Fruit fly (Drosophila melanogaster) whole organism, embryonic: ENCODE data around the gene CG15382.

Source experiments
- Atf-2 ChIP-seq: fragments of 200-800 bp; sonication (Bioruptor generic); optimal IDR thresholded peaks from 2 replicates; lab custom pipeline; 2016; ENCODE audit warnings: missing biosample characterization, missing genetic modification characterization
- CG10274 ChIP-seq: fragments of 200-800 bp; sonication (Bioruptor generic); optimal IDR thresholded peaks from 3 replicates; lab custom pipeline; 2017; ENCODE audit warnings: missing biosample characterization, mild to moderate bottlenecking, missing genetic modification characterization
- CG10543 ChIP-seq: fragments of 200-800 bp; sonication (Bioruptor generic); optimal IDR thresholded peaks from 3 replicates; lab custom pipeline; 2017; ENCODE audit warnings: missing biosample characterization, mild to moderate bottlenecking, missing genetic modification characterization, moderate library complexity
- CG10565 ChIP-seq: fragments of 200-800 bp; sonication (Bioruptor generic); optimal IDR thresholded peaks from 3 replicates; lab custom pipeline; 2016; ENCODE audit warnings: missing biosample characterization, mild to moderate bottlenecking, missing genetic modification characterization
- CG11093 ChIP-seq: fragments of 200-800 bp; sonication (Bioruptor generic); IDR thresholded peaks from 3 replicates; pipeline ENCODE4 v1.3.6; 2022; ENCODE audit warnings: missing biosample characterization, missing genetic modification characterization
- CG11398 ChIP-seq: fragments of 200-800 bp; sonication (Bioruptor generic); optimal IDR thresholded peaks from 2 replicates; lab custom pipeline; 2016; ENCODE audit warnings: missing biosample characterization, missing genetic modification characterization
- CG12071 ChIP-seq: fragments of 200-800 bp; sonication (Bioruptor generic); optimal IDR thresholded peaks from 3 replicates; lab custom pipeline; 2018; ENCODE audit warnings: missing biosample characterization, mild to moderate bottlenecking, missing genetic modification characterization
- CG12744 ChIP-seq: fragments of 200-800 bp; sonication (Bioruptor generic); optimal IDR thresholded peaks from 2 replicates; lab custom pipeline; 2016; ENCODE audit warnings: missing biosample characterization, missing genetic modification characterization
- CG13123 ChIP-seq: fragments of 200-800 bp; sonication (Bioruptor generic); optimal IDR thresholded peaks from 2 replicates; lab custom pipeline; 2016; ENCODE audit warnings: missing biosample characterization, missing genetic modification characterization
- CG13624 ChIP-seq: fragments of 200-800 bp; sonication (Bioruptor generic); optimal IDR thresholded peaks from 2 replicates; lab custom pipeline; 2016; ENCODE audit warnings: missing biosample characterization, missing genetic modification characterization
- CG13775 ChIP-seq: fragments of 200-800 bp; sonication (Bioruptor generic); optimal IDR thresholded peaks from 3 replicates; lab custom pipeline; 2017; ENCODE audit warnings: missing biosample characterization, mild to moderate bottlenecking, missing genetic modification characterization
- CG15011 ChIP-seq: fragments of 200-800 bp; sonication (Bioruptor generic); optimal IDR thresholded peaks from 3 replicates; lab custom pipeline; 2018; ENCODE audit warnings: missing biosample characterization, mild to moderate bottlenecking, missing genetic modification characterization
- CG1647 ChIP-seq: fragments of 200-800 bp; sonication (Bioruptor generic); optimal IDR thresholded peaks from 3 replicates; lab custom pipeline; 2016; ENCODE audit warnings: missing biosample characterization, missing genetic modification characterization
- CG17328 ChIP-seq: fragments of 200-800 bp; sonication (Bioruptor generic); IDR thresholded peaks from 2 replicates; pipeline ENCODE4 v1.3.6; 2022; ENCODE audit warnings: missing biosample characterization, missing genetic modification characterization
- CG17361 ChIP-seq: fragments of 200-800 bp; sonication (Bioruptor generic); IDR thresholded peaks from 3 replicates; pipeline ENCODE4 v1.3.6; 2022; ENCODE audit warnings: missing biosample characterization, missing genetic modification characterization
- CG17829 ChIP-seq: fragments of 200-800 bp; optimal IDR thresholded peaks from 2 replicates; lab custom pipeline; 2019; ENCODE audit warnings: missing biosample characterization, mild to moderate bottlenecking, missing genetic modification characterization, moderate library complexity
- CG18476 ChIP-seq: fragments of 200-800 bp; sonication (Bioruptor generic); optimal IDR thresholded peaks from 2 replicates; lab custom pipeline; 2016; ENCODE audit warnings: missing biosample characterization, mild to moderate bottlenecking, missing genetic modification characterization
- CG18619 ChIP-seq: fragments of 200-800 bp; sonication (Bioruptor generic); optimal IDR thresholded peaks from 3 replicates; lab custom pipeline; 2017; ENCODE audit warnings: missing biosample characterization, mild to moderate bottlenecking, missing genetic modification characterization
- CG2120 ChIP-seq: fragments of 200-800 bp; sonication (Bioruptor generic); optimal IDR thresholded peaks from 3 replicates; lab custom pipeline; 2016; ENCODE audit warnings: missing biosample characterization, missing genetic modification characterization
- CG2712 ChIP-seq: fragments of 200-800 bp; optimal IDR thresholded peaks from 3 replicates; lab custom pipeline; 2019; ENCODE audit warnings: missing biosample characterization, mild to moderate bottlenecking, missing genetic modification characterization, moderate library complexity
- CG30403 ChIP-seq: fragments of 200-800 bp; sonication (Bioruptor generic); optimal IDR thresholded peaks from 3 replicates; lab custom pipeline; 2016; ENCODE audit warnings: missing biosample characterization, missing genetic modification characterization
- CG32532 ChIP-seq: fragments of 200-800 bp; sonication (Bioruptor generic); IDR thresholded peaks from 2 replicates; pipeline ENCODE4 v1.3.6; 2022; ENCODE audit warnings: missing biosample characterization, missing genetic modification characterization
- CG3281 ChIP-seq: fragments of 200-800 bp; sonication (Bioruptor generic); optimal IDR thresholded peaks from 3 replicates; lab custom pipeline; 2017; ENCODE audit warnings: missing biosample characterization, mild to moderate bottlenecking, missing genetic modification characterization
- CG4282 ChIP-seq: fragments of 200-800 bp; sonication (Bioruptor generic); optimal IDR thresholded peaks from 2 replicates; lab custom pipeline; 2016; ENCODE audit warnings: missing biosample characterization, missing genetic modification characterization
- CG7745 ChIP-seq: fragments of 200-800 bp; sonication (Bioruptor generic); optimal IDR thresholded peaks from 2 replicates; lab custom pipeline; 2018; ENCODE audit warnings: missing biosample characterization, mild to moderate bottlenecking, missing genetic modification characterization, moderate library complexity
- CG7839 ChIP-seq: fragments of 200-800 bp; sonication (Bioruptor generic); optimal IDR thresholded peaks from 3 replicates; lab custom pipeline; 2018; ENCODE audit warnings: missing biosample characterization, mild to moderate bottlenecking, missing genetic modification characterization, moderate library complexity
- CG8388 ChIP-seq: fragments of 200-800 bp; sonication (Bioruptor generic); optimal IDR thresholded peaks from 2 replicates; lab custom pipeline; 2019; ENCODE audit warnings: missing biosample characterization, mild to moderate bottlenecking, missing genetic modification characterization, moderate library complexity
- CG8924 ChIP-seq: fragments of 200-800 bp; optimal IDR thresholded peaks from 3 replicates; lab custom pipeline; 2019; ENCODE audit warnings: missing biosample characterization, mild to moderate bottlenecking, missing genetic modification characterization, moderate library complexity
- CG8944 ChIP-seq: fragments of 200-800 bp; sonication (Bioruptor generic); optimal IDR thresholded peaks from 3 replicates; lab custom pipeline; 2016; ENCODE audit warnings: missing biosample characterization, missing genetic modification characterization
- CoRest ChIP-seq: fragments of 200-800 bp; sonication (Bioruptor generic); optimal IDR thresholded peaks from 3 replicates; lab custom pipeline; 2018; ENCODE audit warnings: missing biosample characterization, mild to moderate bottlenecking, missing genetic modification characterization, moderate library complexity
- Dbx ChIP-seq: fragments of 200-800 bp; sonication (Bioruptor generic); IDR thresholded peaks from 3 replicates; pipeline ENCODE4 v1.3.6; 2022; ENCODE audit warnings: missing biosample characterization, missing genetic modification characterization
- Drgx ChIP-seq: fragments of 200-800 bp; sonication (Bioruptor generic); IDR thresholded peaks from 2 replicates; pipeline ENCODE4 v1.3.6; 2022; ENCODE audit warnings: missing biosample characterization, missing genetic modification characterization
- Fer1 ChIP-seq: fragments of 200-800 bp; sonication (Bioruptor generic); optimal IDR thresholded peaks from 2 replicates; lab custom pipeline; 2017; ENCODE audit warnings: missing biosample characterization, mild to moderate bottlenecking, missing genetic modification characterization
- HLH3B ChIP-seq: fragments of 200-800 bp; sonication (Bioruptor generic); IDR thresholded peaks from 2 replicates; pipeline ENCODE4 v1.3.6; 2022; ENCODE audit warnings: missing biosample characterization, missing genetic modification characterization
- HLH54F ChIP-seq: fragments of 200-800 bp; sonication (Bioruptor generic); optimal IDR thresholded peaks from 3 replicates; lab custom pipeline; 2016; ENCODE audit warnings: missing biosample characterization, missing genetic modification characterization
- HmgZ ChIP-seq: fragments of 200-800 bp; sonication (Bioruptor generic); optimal IDR thresholded peaks from 2 replicates; lab custom pipeline; 2018; ENCODE audit warnings: missing biosample characterization, mild to moderate bottlenecking, missing genetic modification characterization
- Hmr ChIP-seq: fragments of 200-800 bp; sonication (Bioruptor generic); optimal IDR thresholded peaks from 3 replicates; lab custom pipeline; 2017; ENCODE audit warnings: mild to moderate bottlenecking, missing biosample characterization, missing genetic modification reagents, missing genetic modification characterization
- Lpt ChIP-seq: fragments of >200 bp; optimal IDR thresholded peaks from 2 replicates; lab custom pipeline; 2018; ENCODE audit warnings: missing biosample characterization, missing genetic modification characterization
- Side ChIP-seq: fragments of 200-800 bp; sonication (Bioruptor generic); optimal IDR thresholded peaks from 2 replicates; lab custom pipeline; 2016; ENCODE audit warnings: missing biosample characterization, missing genetic modification characterization
- ems ChIP-seq: fragments of 200-800 bp; sonication (Bioruptor generic); optimal IDR thresholded peaks from 3 replicates; lab custom pipeline; 2016; ENCODE audit warnings: missing biosample characterization, missing genetic modification characterization
- esg ChIP-seq: fragments of 200-800 bp; sonication (Bioruptor generic); conservative IDR thresholded peaks from 2 replicates; pipeline ENCODE4 v1.3.6; 2022; ENCODE audit warnings: missing biosample characterization, missing genetic modification characterization
- fd96Cb ChIP-seq: fragments of 200-800 bp; sonication (Bioruptor generic); optimal IDR thresholded peaks from 2 replicates; lab custom pipeline; 2018; ENCODE audit warnings: missing biosample characterization, mild to moderate bottlenecking, missing genetic modification characterization, moderate library complexity
- jing ChIP-seq: fragments of 200-800 bp; sonication (Bioruptor generic); optimal IDR thresholded peaks from 2 replicates; lab custom pipeline; 2018; ENCODE audit warnings: missing biosample characterization, mild to moderate bottlenecking, missing genetic modification characterization
- nerfin-1 ChIP-seq: fragments of 200-800 bp; sonication (Bioruptor generic); optimal IDR thresholded peaks from 3 replicates; lab custom pipeline; 2019; ENCODE audit warnings: missing biosample characterization, mild to moderate bottlenecking, missing genetic modification characterization, moderate library complexity
- nom ChIP-seq: fragments of 200-800 bp; sonication (Bioruptor generic); optimal IDR thresholded peaks from 2 replicates; lab custom pipeline; 2017; ENCODE audit warnings: missing biosample characterization, missing genetic modification characterization, mild to moderate bottlenecking, moderate library complexity, missing genetic modification reagents
- p53 ChIP-seq: fragments of 200-800 bp; sonication (Bioruptor generic); optimal IDR thresholded peaks from 2 replicates; lab custom pipeline; 2016; ENCODE audit warnings: missing biosample characterization, missing genetic modification characterization
- pnt ChIP-seq: fragments of 200-800 bp; sonication (Bioruptor generic); optimal IDR thresholded peaks from 3 replicates; lab custom pipeline; 2016; ENCODE audit warnings: missing biosample characterization, missing genetic modification characterization
- pros ChIP-seq: fragments of 200-800 bp; sonication (Bioruptor generic); optimal IDR thresholded peaks from 3 replicates; lab custom pipeline; 2019; ENCODE audit warnings: missing biosample characterization, mild to moderate bottlenecking, missing genetic modification characterization, moderate library complexity
- sug ChIP-seq: fragments of 200-800 bp; optimal IDR thresholded peaks from 2 replicates; lab custom pipeline; 2019; ENCODE audit warnings: missing biosample characterization, mild to moderate bottlenecking, missing genetic modification characterization, moderate library complexity
- tio ChIP-seq: fragments of 200-800 bp; sonication (Bioruptor generic); optimal IDR thresholded peaks from 2 replicates; lab custom pipeline; 2017; ENCODE audit warnings: missing biosample characterization, missing genetic modification characterization, inconsistent platforms

The CG15382 gene

DNA sequence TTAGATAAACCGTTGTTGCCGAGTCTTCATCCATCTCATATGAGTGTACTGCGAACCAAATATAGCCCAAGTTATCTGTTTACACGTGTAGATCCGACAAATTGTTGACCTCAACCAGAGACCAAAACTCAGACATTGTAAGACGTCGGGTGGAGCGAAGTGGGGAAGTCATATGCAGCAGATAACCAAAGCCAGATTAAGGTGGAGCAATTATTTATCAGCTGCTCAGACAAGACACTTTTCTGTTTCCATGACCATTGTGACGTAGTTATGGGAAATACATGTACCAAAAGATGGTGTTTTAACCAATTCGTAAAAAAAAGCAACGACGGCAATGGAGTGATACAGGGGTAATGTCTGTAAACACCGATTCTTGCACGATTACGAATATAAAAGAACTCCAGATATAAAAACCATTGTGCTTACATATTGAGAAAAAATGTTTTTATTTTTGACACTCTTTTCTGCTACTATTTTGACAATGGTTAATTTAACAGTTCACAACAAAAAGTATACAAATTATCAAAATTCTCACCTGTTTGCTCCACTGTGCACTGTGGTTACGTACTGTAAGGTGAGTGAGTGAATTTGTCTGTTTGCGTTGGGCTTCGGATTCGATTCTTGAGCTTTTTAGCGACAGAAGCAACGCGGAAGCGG, 21.9 kb downstream of the CG15382 start (continued):
- TF ChIP-seq Side (GFP tag; lab: Kevin White, UChicago): peak; percentile 9
- peak; percentile 43 for TF ChIP-seq Fer1 (GFP tag; lab: Kevin White, UChicago)
- no peak for TF ChIP-seq CG7745
- TF ChIP-seq esg: peak; percentile 23; the same call in 1 of the 2 replicates
- 0 out of 3 replicates have a peak, but pooled peaks have one; percentile 28 for TF ChIP-seq Dbx (GFP tag; lab: Robert Waterston, UW)
- peak; percentile 13 for TF ChIP-seq CoRest
- peak; percentile 39 for TF ChIP-seq CG18619 (GFP tag; lab: Kevin White, UChicago)
- peak; percentile 30 for TF ChIP-seq CG18476 (GFP tag; lab: Kevin White, UChicago)
- TF ChIP-seq fd96Cb (tag; lab: Kevin White, UChicago): peak; percentile 49
- peak; percentile 16 for TF ChIP-seq CG10543
- peak; percentile 63 for TF ChIP-seq Hmr (GFP tag; lab: Kevin White, UChicago)
- no peak for TF ChIP-seq CG11398 (GFP tag; lab: Kevin White, UChicago)
- peak; percentile 9 for TF ChIP-seq ems (GFP tag; lab: Kevin White, UChicago)
- TF ChIP-seq HLH3B: peak; percentile 56; the same call in 1 of the 2 replicates
- no peak for TF ChIP-seq sug
- peak; percentile 21 for TF ChIP-seq p53 (GFP tag; lab: Kevin White, UChicago)
- TF ChIP-seq CG32532 (GFP tag; lab: Robert Waterston, UW): peak; percentile 61
- peak; percentile 28 for TF ChIP-seq CG13775 (GFP tag; lab: Kevin White, UChicago)
- TF ChIP-seq CG8944 (GFP tag; lab: Kevin White, UChicago): peak; percentile 35
- peak; percentile 18 for TF ChIP-seq CG12744 (GFP tag; lab: Kevin White, UChicago)
- peak; percentile 53; the same call in 1 of the 2 replicates for TF ChIP-seq CG17328 (GFP tag; lab: Robert Waterston, UW)
- TF ChIP-seq CG1647 (GFP tag; lab: Kevin White, UChicago): peak; percentile 59
- TF ChIP-seq Drgx (GFP tag; lab: Robert Waterston, UW): no peak
- TF ChIP-seq CG17829 (tag; lab: Kevin White, UChicago): peak; percentile 23
- peak; percentile 14; the same call in 1 of the 3 replicates for TF ChIP-seq CG11093
- TF ChIP-seq CG10565: no peak
- peak; percentile 6 for TF ChIP-seq pros (GFP tag; lab: Kevin White, UChicago)
- TF ChIP-seq jing (GFP tag; lab: Kevin White, UChicago): no peak
- TF ChIP-seq HLH54F (GFP tag; lab: Kevin White, UChicago): peak; percentile 56
- peak; percentile 75 for TF ChIP-seq CG2120 (GFP tag; lab: Kevin White, UChicago)
- no peak for TF ChIP-seq CG12071 (GFP tag; lab: Kevin White, UChicago)
- TF ChIP-seq pnt (GFP tag; lab: Kevin White, UChicago): no peak
- no peak for TF ChIP-seq nerfin-1
- TF ChIP-seq CG3281 (GFP tag; lab: Kevin White, UChicago): peak; percentile 49
- TF ChIP-seq CG4282 (GFP tag; lab: Kevin White, UChicago): peak; percentile 88
- peak; percentile 45 for TF ChIP-seq tio (GFP tag; lab: Kevin White, UChicago)
- no peak for TF ChIP-seq nom (GFP tag; lab: Kevin White, UChicago)
- TF ChIP-seq Lpt: no peak
- peak; percentile 31 for TF ChIP-seq CG8388 (GFP tag; lab: Kevin White, UChicago)
- peak; percentile 1 for TF ChIP-seq CG13123 (GFP tag; lab: Kevin White, UChicago)
- TF ChIP-seq CG10274: peak; percentile 25
- TF ChIP-seq CG30403 (GFP tag; lab: Kevin White, UChicago): peak; percentile 56
- peak; percentile 45 for TF ChIP-seq CG13624 (GFP tag; lab: Kevin White, UChicago)
- peak; percentile 39; the same call in 1 of the 3 replicates for TF ChIP-seq CG17361 (GFP tag; lab: Robert Waterston, UW)
- TF ChIP-seq CG2712 (tag; lab: Kevin White, UChicago): peak; percentile 8
- TF ChIP-seq CG7839 (tag; lab: Kevin White, UChicago): peak; percentile 46
- no peak for TF ChIP-seq HmgZ
- TF ChIP-seq CG8924: no peak
- TF ChIP-seq CG15011: no peak
- peak; percentile 50 for TF ChIP-seq Atf-2 (GFP tag; lab: Kevin White, UChicago)
